Worm (Caenorhabditis elegans) whole organism, young adult: ENCODE measurements around the gene pxmp-4.

Experiments used
- F57A8.1 ChIP-seq: fragments of 200-800 bp; sonication (Bioruptor generic); optimal IDR thresholded peaks from 2 replicates; lab custom pipeline; 2018; ENCODE audit warnings: mild to moderate bottlenecking, missing genetic modification characterization, moderate library complexity, missing compliant biosample characterization
- T26A5.8 ChIP-seq: sonication (generic microtip); optimal IDR thresholded peaks from 2 replicates; lab custom pipeline; 2016; ENCODE audit warnings: missing genetic modification characterization, missing compliant biosample characterization
- Y53F4B.3 ChIP-seq: fragments of 200-800 bp; sonication (Bioruptor generic); IDR thresholded peaks from 2 replicates; pipeline ENCODE4 v1.3.6; 2022; ENCODE audit warnings: missing genetic modification reagents, missing genetic modification characterization, missing compliant biosample characterization
- Y67H2A.10 ChIP-seq: fragments of 200-800 bp; sonication (Bioruptor generic); conservative IDR thresholded peaks from 2 replicates; pipeline ENCODE4 v1.3.6; 2022; ENCODE audit warnings: missing genetic modification reagents, missing genetic modification characterization, missing compliant biosample characterization
- ama-1 ChIP-seq, 3 experiments: fragments of 150-350 bp in 1 of 3; sonication (generic microtip) in 2 of 3; optimal IDR thresholded peaks; 2 replicates each; lab custom pipeline; 2014 to 2018; ENCODE audit warnings: missing biosample characterization in 2 of 3, missing genetic modification characterization in 2 of 3, missing genetic modification reagents in 2 of 3
- ceh-27 ChIP-seq: fragments of 200-800 bp; sonication (Bioruptor generic); optimal IDR thresholded peaks from 2 replicates; lab custom pipeline; 2018; ENCODE audit warnings: mild to moderate bottlenecking, missing genetic modification characterization, moderate library complexity, missing compliant biosample characterization
- hrde-1 ChIP-seq: sonication (generic microtip); optimal IDR thresholded peaks from 2 replicates; lab custom pipeline; 2016; ENCODE audit warnings: missing genetic modification characterization, mild to moderate bottlenecking, missing compliant biosample characterization, moderate library complexity, missing genotype, missing genetic modification reagents, borderline replicate concordance
- snpc-4 ChIP-seq, 5 experiments: fragments of 150-350 bp in 1 of 5; sonication (generic microtip) in 4 of 5; optimal IDR thresholded peaks; 2 replicates each; lab custom pipeline; 2014 to 2018; ENCODE audit warnings: missing genetic modification characterization in 5 of 5, missing biosample characterization in 3 of 5, antibody characterized with exemption in 2 of 5, mild to moderate bottlenecking in 2 of 5, missing compliant biosample characterization in 2 of 5, missing genotype in 2 of 5, moderate library complexity in 2 of 5, missing genetic modification reagents in 1 of 5
- unc-130 ChIP-seq: sonication (generic microtip); optimal IDR thresholded peaks from 2 replicates; lab custom pipeline; 2016; ENCODE audit warnings: missing genetic modification reagents, missing genetic modification characterization, missing compliant biosample characterization
- unc-62 ChIP-seq: fragments of 150-350 bp; optimal IDR thresholded peaks from 2 replicates; lab custom pipeline; 2014; ENCODE audit warnings: missing biosample characterization, missing genetic modification reagents, missing genetic modification characterization

DNA sequence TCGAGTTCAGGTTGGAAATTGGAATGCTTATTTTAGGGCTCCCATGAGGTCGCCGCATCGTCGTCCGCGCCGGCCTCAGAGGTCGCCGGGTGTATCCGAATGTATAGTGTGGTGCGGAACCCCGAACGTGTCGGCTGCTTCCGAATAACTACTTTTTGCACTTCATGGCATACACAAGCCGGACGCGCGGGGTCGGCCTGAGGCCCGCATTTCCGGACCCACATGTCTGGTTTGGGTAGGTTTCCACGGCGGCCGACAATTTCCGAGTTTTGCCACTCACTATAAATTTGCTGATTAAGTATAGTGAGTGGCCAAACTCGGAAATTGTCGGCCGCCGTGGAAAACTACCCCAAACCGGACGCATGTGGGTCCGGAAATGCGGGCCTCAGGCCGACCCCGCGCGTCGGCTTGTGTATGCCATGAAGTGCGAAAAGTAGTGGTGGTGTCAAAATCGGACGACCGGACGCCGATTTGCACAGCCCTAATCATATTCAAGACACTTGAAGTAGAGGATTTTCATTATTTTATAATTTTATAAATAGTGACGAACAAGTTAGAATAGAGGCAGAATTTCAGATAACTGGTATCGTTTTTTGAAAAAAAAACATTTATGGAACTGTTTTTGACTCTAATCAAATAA lies 1.3 kb upstream of the pxmp-4 start:
- TF ChIP-seq ceh-27 (GFP tag; lab: Kevin White, UChicago) (no peak), T26A5.8 (tag; lab: Kevin White, UChicago) (no peak), Y53F4B.3 (no peak), snpc-4 (GFP tag; optimal IDR thresholded peaks at IDR 0.05; lab: Kevin White, UChicago) (no peak), snpc-4 (tag; optimal IDR thresholded peaks at IDR 0.05; lab: Kevin White, UChicago) (peak in 2 of 4 experiments; percentile 91 to 94), ama-1 (optimal IDR thresholded peaks at IDR 0.05; lab: Kevin White, UChicago) (no peak), ama-1 (GFP tag; optimal IDR thresholded peaks at IDR 0.05; lab: Kevin White, UChicago) (no peak), hrde-1 (no peak), Y67H2A.10 (GFP tag; lab: Robert Waterston, UW) (no peak), F57A8.1 (GFP tag; lab: Kevin White, UChicago) (no peak), unc-62 (no peak), unc-130 (no peak)
